Fruit fly (Drosophila melanogaster): ENCODE data around the gene bru1.

Gene bru1

DNA sequence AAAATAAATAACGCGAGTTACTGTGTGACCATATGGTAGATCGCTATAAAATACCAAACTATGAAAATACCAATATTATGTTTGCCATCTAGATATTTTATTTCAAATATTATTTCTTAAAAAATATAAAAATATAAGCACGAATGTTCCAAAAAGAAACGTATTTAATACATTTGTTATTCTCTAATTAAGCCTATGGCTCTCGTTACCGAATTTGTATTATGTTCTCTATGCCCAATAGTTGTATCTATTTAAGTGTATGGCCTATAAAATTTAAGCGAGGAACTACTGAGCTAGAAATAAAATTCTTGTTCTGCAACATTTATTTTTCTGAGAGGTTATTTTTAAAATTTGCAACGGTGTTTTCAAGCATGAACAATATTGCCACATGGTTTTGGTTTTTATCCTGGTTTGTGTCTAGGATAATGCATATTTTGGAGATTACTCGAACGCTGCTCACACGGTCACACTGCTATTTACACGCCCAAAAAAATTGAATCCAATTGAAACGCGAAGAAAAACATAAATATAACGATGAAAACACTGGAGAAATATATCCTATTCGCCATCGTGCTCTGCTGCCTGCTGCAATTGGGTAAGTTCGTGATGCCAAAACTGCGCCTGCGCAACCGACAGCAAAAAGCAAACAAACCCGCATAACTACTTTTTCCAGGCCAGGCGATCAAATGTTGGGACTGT lies 2.1 kb upstream of the bru1 start, which contains the start of the genes CG6583 and crok (continued):
- TF ChIP-seq CG11560 (tag; IDR thresholded peaks at IDR 0.05) (no peak), Nf-YB (GFP tag; optimal IDR thresholded peaks at IDR 0.05) (no peak), Neu2 (GFP tag; optimal IDR thresholded peaks at IDR 0.05; ENCODE audit: borderline replicate concordance) (no peak), CG10959 (GFP tag; IDR thresholded peaks at IDR 0.05) (no peak), ttk (GFP tag; IDR thresholded peaks at IDR 0.05) (no peak), CG15601 (tag; optimal IDR thresholded peaks at IDR 0.05) (peak; percentile 58), pnt (GFP tag; optimal IDR thresholded peaks at IDR 0.05) (no peak), Deaf1 (tag; optimal IDR thresholded peaks at IDR 0.05) (no peak), CoRest (tag; optimal IDR thresholded peaks at IDR 0.05) (peak; percentile 12), CG11695 (GFP tag; IDR thresholded peaks at IDR 0.05) (no peak), hkb (optimal IDR thresholded peaks at IDR 0.05) (no peak), hkb (GFP tag; IDR thresholded peaks at IDR 0.05) (peak; percentile 18; the same call in 1 of the 2 replicates), twi (tag; optimal IDR thresholded peaks at IDR 0.05) (no peak), Med (GFP tag) (peak; percentile 53), CG4707 (GFP tag; optimal IDR thresholded peaks at IDR 0.05) (no peak), CG10462 (GFP tag; optimal IDR thresholded peaks at IDR 0.05) (no peak), CG32532 (GFP tag; IDR thresholded peaks at IDR 0.05) (no peak), dmrt11E (tag; optimal IDR thresholded peaks at IDR 0.05) (no peak), CG13424 (tag; optimal IDR thresholded peaks at IDR 0.05) (no peak), CG10979 (tag; optimal IDR thresholded peaks at IDR 0.05) (no peak), NK7.1 (GFP tag; optimal IDR thresholded peaks at IDR 0.05) (no peak), CG8924 (tag; optimal IDR thresholded peaks at IDR 0.05) (no peak), CG31441 (GFP tag; IDR thresholded peaks at IDR 0.05) (no peak), ftz-f1 (GFP tag; optimal IDR thresholded peaks at IDR 0.05) (no peak), CG17912 (GFP tag; optimal IDR thresholded peaks at IDR 0.05) (no peak), B-H1 (GFP tag; IDR thresholded peaks at IDR 0.05) (no peak), CG10565 (GFP tag; optimal IDR thresholded peaks at IDR 0.05) (no peak), trh (GFP tag; optimal IDR thresholded peaks at IDR 0.05) (no peak), CG12071 (GFP tag; optimal IDR thresholded peaks at IDR 0.05) (no peak), CG8944 (GFP tag; optimal IDR thresholded peaks at IDR 0.05) (no peak), CG13296 (GFP tag; optimal IDR thresholded peaks at IDR 0.05) (no peak), CG2712 (tag; optimal IDR thresholded peaks at IDR 0.05) (no peak), Max (GFP tag; optimal IDR thresholded peaks at IDR 0.05) (no peak), CG12391 (tag; optimal IDR thresholded peaks at IDR 0.05) (no peak), CG2199 (GFP tag; IDR thresholded peaks at IDR 0.05) (no peak), dan (GFP tag; IDR thresholded peaks at IDR 0.05) (no peak), nerfin-1 (tag; optimal IDR thresholded peaks at IDR 0.05) (no peak), CG6765 (GFP tag; optimal IDR thresholded peaks at IDR 0.05) (no peak), kah (GFP tag; optimal IDR thresholded peaks at IDR 0.05) (no peak), CG8089 (GFP tag; optimal IDR thresholded peaks at IDR 0.05) (no peak), pfk (GFP tag; optimal IDR thresholded peaks at IDR 0.05) (no peak), chinmo (GFP tag; IDR thresholded peaks at IDR 0.05; ENCODE audit: partially characterized antibody) (no peak), Dad (GFP tag; optimal IDR thresholded peaks at IDR 0.05) (no peak), hb (GFP tag; IDR thresholded peaks at IDR 0.05; ENCODE audit: partially characterized antibody) (no peak), sens (GFP tag) (peak; percentile 50), row (GFP tag; IDR thresholded peaks at IDR 0.05) (no peak), Doc2 (GFP tag; IDR thresholded peaks at IDR 0.05) (no peak), toy (GFP tag; IDR thresholded peaks at IDR 0.05) (no peak), CG14860 (GFP tag; IDR thresholded peaks at IDR 0.05; ENCODE audit: partially characterized antibody) (no peak), Fer3 (tag; optimal IDR thresholded peaks at IDR 0.05) (no peak), CG4360 (GFP tag; IDR thresholded peaks at IDR 0.05) (no peak)

All from whole organism, embryonic.